Fruit fly (Drosophila melanogaster) whole organism, embryonic: ENCODE results near the gene CG33287.

Experiments used
- Abd-B ChIP-seq: fragments of 200-800 bp; sonication (Bioruptor generic); optimal IDR thresholded peaks from 2 replicates; lab custom pipeline; 2018; ENCODE audit warnings: missing biosample characterization, mild to moderate bottlenecking, missing genetic modification characterization, moderate library complexity
- Antp ChIP-seq: fragments of 200-800 bp; sonication (Bioruptor generic); optimal IDR thresholded peaks from 3 replicates; lab custom pipeline; 2016; ENCODE audit warnings: missing biosample characterization, missing genetic modification characterization
- Bteb2 ChIP-seq: fragments of 200-800 bp; sonication (Bioruptor generic); optimal IDR thresholded peaks from 2 replicates; lab custom pipeline; 2016; ENCODE audit warnings: missing biosample characterization, missing genetic modification characterization
- CG10462 ChIP-seq: fragments of 200-800 bp; sonication (Bioruptor generic); optimal IDR thresholded peaks from 2 replicates; lab custom pipeline; 2016; ENCODE audit warnings: missing biosample characterization, missing genetic modification characterization
- CG11723 ChIP-seq: fragments of 200-800 bp; sonication (Bioruptor generic); optimal IDR thresholded peaks from 2 replicates; lab custom pipeline; 2017; ENCODE audit warnings: missing biosample characterization, mild to moderate bottlenecking, missing genetic modification characterization
- CG12659 ChIP-seq: fragments of 200-800 bp; sonication (Bioruptor generic); optimal IDR thresholded peaks from 3 replicates; lab custom pipeline; 2017; ENCODE audit warnings: mild to moderate bottlenecking, missing biosample characterization, missing genetic modification reagents, missing genetic modification characterization
- CG12942 ChIP-seq: fragments of 200-800 bp; sonication (Bioruptor generic); optimal IDR thresholded peaks from 3 replicates; lab custom pipeline; 2016; ENCODE audit warnings: missing biosample characterization, missing genetic modification characterization
- CG13287 ChIP-seq: fragments of 200-800 bp; sonication (Bioruptor generic); IDR thresholded peaks from 2 replicates; pipeline ENCODE4 v1.3.6; 2022; ENCODE audit warnings: missing biosample characterization, missing genetic modification characterization; ENCODE audit not compliant: partially characterized antibody
- CG14860 ChIP-seq: fragments of 200-800 bp; sonication (Bioruptor generic); IDR thresholded peaks from 3 replicates; pipeline ENCODE4 v1.3.6; 2022; ENCODE audit warnings: missing biosample characterization, missing genetic modification characterization; ENCODE audit not compliant: partially characterized antibody
- CG15269 ChIP-seq: fragments of 200-800 bp; sonication (Bioruptor generic); optimal IDR thresholded peaks from 2 replicates; lab custom pipeline; 2018; ENCODE audit warnings: missing biosample characterization, mild to moderate bottlenecking, missing genetic modification characterization, moderate library complexity
- CG15696 ChIP-seq: fragments of 200-800 bp; sonication (Bioruptor generic); optimal IDR thresholded peaks from 2 replicates; lab custom pipeline; 2019; ENCODE audit warnings: missing biosample characterization, mild to moderate bottlenecking, missing genetic modification characterization, moderate library complexity
- CG16779 ChIP-seq: fragments of 200-800 bp; sonication (Bioruptor generic); IDR thresholded peaks from 2 replicates; pipeline ENCODE4 v1.3.6; 2022; ENCODE audit warnings: missing biosample characterization, missing genetic modification characterization
- CG17361 ChIP-seq: fragments of 200-800 bp; sonication (Bioruptor generic); IDR thresholded peaks from 3 replicates; pipeline ENCODE4 v1.3.6; 2022; ENCODE audit warnings: missing biosample characterization, missing genetic modification characterization
- CG18599 ChIP-seq: fragments of 200-800 bp; sonication (Bioruptor generic); optimal IDR thresholded peaks from 3 replicates; lab custom pipeline; 2017; ENCODE audit warnings: missing biosample characterization, missing genetic modification characterization, mild to moderate bottlenecking, moderate library complexity, missing genetic modification reagents
- CG2712 ChIP-seq: fragments of 200-800 bp; optimal IDR thresholded peaks from 3 replicates; lab custom pipeline; 2019; ENCODE audit warnings: missing biosample characterization, mild to moderate bottlenecking, missing genetic modification characterization, moderate library complexity
- CG8924 ChIP-seq: fragments of 200-800 bp; optimal IDR thresholded peaks from 3 replicates; lab custom pipeline; 2019; ENCODE audit warnings: missing biosample characterization, mild to moderate bottlenecking, missing genetic modification characterization, moderate library complexity
- Eip74EF ChIP-seq, 2 experiments: fragments of 200-800 bp in 1 of 2; fragments of >200 bp in 1 of 2; sonication (Bioruptor generic) in 1 of 2; optimal IDR thresholded peaks; 2 replicates each; lab custom pipeline; 2017 to 2019; ENCODE audit warnings: missing biosample characterization in 2 of 2, missing genetic modification characterization in 2 of 2, mild to moderate bottlenecking in 1 of 2, moderate library complexity in 1 of 2
- Fer3 ChIP-seq: fragments of 200-800 bp; sonication (Bioruptor generic); optimal IDR thresholded peaks from 2 replicates; lab custom pipeline; 2018; ENCODE audit warnings: missing biosample characterization, mild to moderate bottlenecking, missing genetic modification characterization, moderate library complexity
- HHEX ChIP-seq: fragments of 200-800 bp; sonication (Bioruptor generic); optimal IDR thresholded peaks from 3 replicates; lab custom pipeline; 2017; ENCODE audit warnings: missing biosample characterization, mild to moderate bottlenecking, missing genetic modification characterization, missing genetic modification reagents
- Hmr ChIP-seq: fragments of 200-800 bp; sonication (Bioruptor generic); optimal IDR thresholded peaks from 3 replicates; lab custom pipeline; 2017; ENCODE audit warnings: mild to moderate bottlenecking, missing biosample characterization, missing genetic modification reagents, missing genetic modification characterization
- Lhr ChIP-seq: fragments of 200-800 bp; sonication (Bioruptor generic); optimal IDR thresholded peaks from 3 replicates; lab custom pipeline; 2017; ENCODE audit warnings: mild to moderate bottlenecking, missing biosample characterization, missing genetic modification reagents, missing genetic modification characterization
- MESR4 ChIP-seq: fragments of 200-800 bp; sonication (Bioruptor generic); optimal IDR thresholded peaks from 2 replicates; lab custom pipeline; 2018; ENCODE audit warnings: missing biosample characterization, mild to moderate bottlenecking, missing genetic modification characterization, moderate library complexity
- Mes4 ChIP-seq: fragments of 200-800 bp; sonication (Bioruptor generic); optimal IDR thresholded peaks from 2 replicates; lab custom pipeline; 2016; ENCODE audit warnings: missing biosample characterization, missing genetic modification characterization
- Nf-YC ChIP-seq: fragments of 200-800 bp; optimal IDR thresholded peaks from 3 replicates; lab custom pipeline; 2019; ENCODE audit warnings: missing biosample characterization, mild to moderate bottlenecking, missing genetic modification characterization, moderate library complexity
- Oli ChIP-seq: fragments of 200-800 bp; sonication (Bioruptor generic); optimal IDR thresholded peaks from 2 replicates; lab custom pipeline; 2018; ENCODE audit warnings: missing biosample characterization, mild to moderate bottlenecking, missing genetic modification characterization, moderate library complexity
- Ssrp ChIP-seq: fragments of 200-800 bp; sonication (Bioruptor generic); optimal IDR thresholded peaks from 2 replicates; lab custom pipeline; 2018; ENCODE audit warnings: missing biosample characterization, mild to moderate bottlenecking, missing genetic modification characterization, moderate library complexity
- TFAM ChIP-seq: fragments of 200-800 bp; sonication (Bioruptor generic); optimal IDR thresholded peaks from 2 replicates; lab custom pipeline; 2017; ENCODE audit warnings: missing biosample characterization, missing genetic modification characterization, inconsistent platforms
- bab2 ChIP-seq: fragments of 200-800 bp; sonication (Bioruptor generic); optimal IDR thresholded peaks from 2 replicates; lab custom pipeline; 2016; ENCODE audit warnings: missing biosample characterization, missing genetic modification characterization
- dan ChIP-seq: fragments of 200-800 bp; sonication (Bioruptor generic); IDR thresholded peaks from 2 replicates; pipeline ENCODE4 v1.3.6; 2022; ENCODE audit warnings: missing biosample characterization, missing genetic modification characterization
- dm ChIP-seq: fragments of 200-800 bp; sonication (Bioruptor generic); optimal IDR thresholded peaks from 3 replicates; lab custom pipeline; 2016; ENCODE audit warnings: missing biosample characterization, missing genetic modification characterization
- dmrt11E ChIP-seq: fragments of 200-800 bp; sonication (Bioruptor generic); optimal IDR thresholded peaks from 3 replicates; lab custom pipeline; 2018; ENCODE audit warnings: missing biosample characterization, mild to moderate bottlenecking, missing genetic modification characterization, moderate library complexity
- dmrt99B ChIP-seq: fragments of 200-800 bp; sonication (Bioruptor generic); optimal IDR thresholded peaks from 2 replicates; lab custom pipeline; 2018; ENCODE audit warnings: missing biosample characterization, mild to moderate bottlenecking, missing genetic modification characterization, moderate library complexity
- fd96Cb ChIP-seq: fragments of 200-800 bp; sonication (Bioruptor generic); optimal IDR thresholded peaks from 2 replicates; lab custom pipeline; 2018; ENCODE audit warnings: missing biosample characterization, mild to moderate bottlenecking, missing genetic modification characterization, moderate library complexity
- ftz-f1 ChIP-seq: fragments of 200-800 bp; sonication (Bioruptor generic); optimal IDR thresholded peaks from 2 replicates; lab custom pipeline; 2016; ENCODE audit warnings: missing biosample characterization, missing genetic modification characterization
- gem ChIP-seq: fragments of 200-800 bp; sonication (Bioruptor generic); optimal IDR thresholded peaks from 2 replicates; lab custom pipeline; 2019; ENCODE audit warnings: missing biosample characterization, mild to moderate bottlenecking, missing genetic modification characterization, moderate library complexity
- grau ChIP-seq: fragments of 200-800 bp; optimal IDR thresholded peaks from 3 replicates; lab custom pipeline; 2019; ENCODE audit warnings: missing biosample characterization, mild to moderate bottlenecking, missing genetic modification characterization, moderate library complexity
- gsb-n ChIP-seq: fragments of 200-800 bp; sonication (Bioruptor generic); optimal IDR thresholded peaks from 3 replicates; lab custom pipeline; 2018; ENCODE audit warnings: missing biosample characterization, mild to moderate bottlenecking, missing genetic modification characterization
- knrl ChIP-seq: fragments of 200-800 bp; sonication (Bioruptor generic); IDR thresholded peaks from 3 replicates; pipeline ENCODE4 v1.3.6; 2022; ENCODE audit warnings: missing biosample characterization, missing genetic modification characterization; ENCODE audit not compliant: partially characterized antibody
- nau ChIP-seq: fragments of 200-800 bp; sonication (Bioruptor generic); optimal IDR thresholded peaks from 3 replicates; lab custom pipeline; 2017; ENCODE audit warnings: missing biosample characterization, mild to moderate bottlenecking, missing genetic modification characterization, missing genetic modification reagents
- odd ChIP-seq: fragments of 200-800 bp; sonication (Bioruptor generic); optimal IDR thresholded peaks from 2 replicates; lab custom pipeline; 2017; ENCODE audit warnings: missing biosample characterization, mild to moderate bottlenecking, missing genetic modification characterization
- onecut ChIP-seq: fragments of 200-800 bp; sonication (Bioruptor generic); IDR thresholded peaks from 2 replicates; pipeline ENCODE4 v1.3.6; 2022; ENCODE audit warnings: missing biosample characterization, missing genetic modification characterization
- pb ChIP-seq: fragments of 200-800 bp; sonication (Bioruptor generic); optimal IDR thresholded peaks from 3 replicates; lab custom pipeline; 2016; ENCODE audit warnings: missing biosample characterization, missing genetic modification characterization
- phol ChIP-seq: fragments of 200-800 bp; sonication (Bioruptor generic); optimal IDR thresholded peaks from 3 replicates; lab custom pipeline; 2018; ENCODE audit warnings: missing biosample characterization, mild to moderate bottlenecking, missing genetic modification characterization, moderate library complexity
- repo ChIP-seq: fragments of 200-800 bp; sonication (Bioruptor generic); optimal IDR thresholded peaks from 2 replicates; lab custom pipeline; 2016; ENCODE audit warnings: missing biosample characterization, missing genetic modification characterization
- scrt ChIP-seq: fragments of 200-800 bp; sonication (Bioruptor generic); optimal IDR thresholded peaks from 2 replicates; lab custom pipeline; 2018; ENCODE audit warnings: missing biosample characterization, mild to moderate bottlenecking, missing genetic modification characterization, moderate library complexity
- sisA ChIP-seq: fragments of 200-800 bp; sonication (Bioruptor generic); IDR thresholded peaks from 2 replicates; pipeline ENCODE4 v1.3.6; 2022; ENCODE audit warnings: missing biosample characterization, missing genetic modification characterization
- sna ChIP-seq: fragments of 200-800 bp; sonication (Bioruptor generic); IDR thresholded peaks from 2 replicates; pipeline ENCODE4 v1.3.6; 2022; ENCODE audit warnings: missing biosample characterization, missing genetic modification characterization; ENCODE audit not compliant: partially characterized antibody
- twi ChIP-seq: fragments of 200-800 bp; optimal IDR thresholded peaks from 2 replicates; lab custom pipeline; 2019; ENCODE audit warnings: missing biosample characterization, mild to moderate bottlenecking, missing genetic modification characterization, moderate library complexity
- zf30C ChIP-seq: fragments of 200-800 bp; sonication (Bioruptor generic); optimal IDR thresholded peaks from 3 replicates; lab custom pipeline; 2018; ENCODE audit warnings: missing biosample characterization, mild to moderate bottlenecking, missing genetic modification characterization

The CG33287 gene

DNA sequence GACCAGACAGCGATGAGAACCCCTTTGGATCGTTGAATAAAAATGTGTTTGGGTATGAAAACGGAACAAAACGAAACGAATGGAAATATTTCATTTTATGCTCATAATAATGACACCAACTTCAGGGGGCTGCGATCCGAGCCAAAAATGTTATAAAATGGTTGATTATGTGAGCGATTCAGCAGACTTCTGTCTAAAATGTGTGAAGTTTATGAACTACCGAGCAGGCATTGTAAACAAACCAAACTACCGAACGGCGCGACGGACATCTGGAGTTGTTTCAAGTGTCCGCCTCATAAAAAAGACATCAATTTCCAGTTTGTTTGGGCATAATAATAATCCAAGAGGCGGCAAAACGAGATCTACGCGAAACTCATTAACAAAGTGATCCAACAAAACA, 50.0 kb downstream of the CG33287 start (continued):
- TF ChIP-seq CG10462 (GFP tag; lab: Kevin White, UChicago) (no peak), CG12659 (GFP tag; lab: Kevin White, UChicago) (no peak), Oli (tag; lab: Kevin White, UChicago) (no peak), Eip74EF (GFP tag; optimal IDR thresholded peaks at IDR 0.05; lab: Kevin White, UChicago) (no peak), Nf-YC (tag; lab: Kevin White, UChicago) (no peak), Abd-B (GFP tag; lab: Kevin White, UChicago) (peak; percentile 45), Fer3 (tag; lab: Kevin White, UChicago) (no peak), odd (GFP tag; lab: Kevin White, UChicago) (no peak), HHEX (GFP tag; lab: Kevin White, UChicago) (no peak), Hmr (GFP tag; lab: Kevin White, UChicago) (no peak), dan (no peak), pb (no peak), twi (tag; lab: Kevin White, UChicago) (peak; percentile 59), CG15269 (tag; lab: Kevin White, UChicago) (peak; percentile 34), CG12942 (GFP tag; lab: Kevin White, UChicago) (no peak), Mes4 (no peak), Bteb2 (GFP tag; lab: Kevin White, UChicago) (no peak), CG16779 (GFP tag; lab: Robert Waterston, UW) (no peak), Antp (GFP tag; lab: Kevin White, UChicago) (no peak), sna (GFP tag; lab: Robert Waterston, UW) (no peak), dm (GFP tag; lab: Kevin White, UChicago) (no peak)

- peak; percentile 16 for TF ChIP-seq Ssrp (tag; lab: Kevin White, UChicago)
- TF ChIP-seq CG11723, result no peak
- no peak for TF ChIP-seq repo (GFP tag; lab: Kevin White, UChicago)
- TF ChIP-seq TFAM (GFP tag; lab: Kevin White, UChicago), result no peak
- no peak for TF ChIP-seq CG15269 (tag; lab: Kevin White, UChicago)
- peak; percentile 68; the same call in 2 of the 3 replicates for TF ChIP-seq CG17361 (GFP tag; lab: Robert Waterston, UW)
- no peak for TF ChIP-seq CG13287 (GFP tag; lab: Robert Waterston, UW)
- TF ChIP-seq CG2712 (tag; lab: Kevin White, UChicago), result peak; percentile 49
- TF ChIP-seq grau (tag; lab: Kevin White, UChicago), result peak; percentile 39
- TF ChIP-seq dmrt11E (tag; lab: Kevin White, UChicago), result peak; percentile 54
- TF ChIP-seq gem (tag; lab: Kevin White, UChicago), result peak; percentile 60
- TF ChIP-seq sisA, result no peak
- TF ChIP-seq scrt, result no peak
- TF ChIP-seq zf30C (GFP tag; lab: Kevin White, UChicago), result peak; percentile 31
- peak; percentile 19 for TF ChIP-seq gsb-n
- TF ChIP-seq CG14860 (GFP tag; lab: Robert Waterston, UW), result no peak
- peak; percentile 25 for TF ChIP-seq fd96Cb (tag; lab: Kevin White, UChicago)
- TF ChIP-seq CG8924, result peak; percentile 23
- TF ChIP-seq knrl (GFP tag; lab: Robert Waterston, UW), result no peak
- peak; percentile 10 for TF ChIP-seq Lhr (GFP tag; lab: Kevin White, UChicago)
- TF ChIP-seq phol (tag; lab: Kevin White, UChicago), result peak; percentile 59
- TF ChIP-seq nau (GFP tag; lab: Kevin White, UChicago), result no peak
- TF ChIP-seq CG15696 (tag; lab: Kevin White, UChicago), result peak; percentile 31
- peak; percentile 16 for TF ChIP-seq bab2 (GFP tag; lab: Kevin White, UChicago)
- TF ChIP-seq MESR4 (GFP tag; lab: Kevin White, UChicago), result no peak
- no peak for TF ChIP-seq HHEX (GFP tag; lab: Kevin White, UChicago)
- no peak for TF ChIP-seq onecut (GFP tag; lab: Robert Waterston, UW)
- TF ChIP-seq CG18599 (GFP tag; lab: Kevin White, UChicago), result peak; percentile 22
- TF ChIP-seq dmrt99B (tag; lab: Kevin White, UChicago), result peak; percentile 39
- TF ChIP-seq ftz-f1 (GFP tag; lab: Kevin White, UChicago), result no peak
Measured at dm6 chr3L:20918945-20919344, 51.5 kb downstream of the CG33287 start.
